Fruit fly (Drosophila melanogaster) S2 (cell line): ENCODE measurements around the gene miple2.

Experiments
- CG8478 ChIP-seq: fragments of >200 bp; optimal IDR thresholded peaks from 2 replicates; lab custom pipeline; 2018
- CTCF ChIP-seq, 2 experiments: fragments of >200 bp; optimal IDR thresholded peaks; 2 replicates each; lab custom pipeline; 2018

DNA sequence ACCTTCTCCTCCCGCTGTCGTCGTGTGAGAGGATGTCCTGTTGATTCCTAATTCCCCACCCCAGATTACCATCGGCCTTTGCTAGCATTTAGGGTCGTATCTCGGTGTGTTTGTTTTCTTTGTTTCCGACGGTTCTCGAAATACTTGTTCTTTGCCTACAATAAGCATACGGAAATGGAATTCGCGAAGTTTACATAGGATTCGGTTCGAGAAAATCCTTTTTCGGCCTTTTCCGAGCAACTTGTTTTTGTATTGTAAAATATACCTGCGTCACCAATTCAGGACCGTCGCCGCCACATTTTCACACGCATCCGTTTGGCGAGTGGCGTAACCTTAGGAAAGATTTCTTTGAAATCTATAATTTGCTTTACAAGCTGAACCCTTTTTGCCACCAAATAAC is 27.5 kb downstream of the miple2 start:
- TF ChIP-seq CTCF (optimal IDR thresholded peaks at IDR 0.05; lab: Kevin White, UChicago) (no peak), CG8478 (lab: Kevin White, UChicago) (no peak)
